Fruit fly (Drosophila melanogaster) whole organism, embryonic: ENCODE results near the gene Gem2.
A peak's percentile ranks its signal among the peaks of the same experiment; 100 is the strongest.

Source experiments
- Abd-B ChIP-seq: fragments of 200-800 bp; sonication (Bioruptor generic); optimal IDR thresholded peaks from 2 replicates; lab custom pipeline; 2018; ENCODE audit warnings: missing biosample characterization, mild to moderate bottlenecking, missing genetic modification characterization, moderate library complexity
- B-H2 ChIP-seq: fragments of 200-800 bp; sonication (Bioruptor generic); optimal IDR thresholded peaks from 2 replicates; lab custom pipeline; 2018; ENCODE audit warnings: missing biosample characterization, mild to moderate bottlenecking, missing genetic modification characterization
- Bdp1 ChIP-seq: fragments of 200-800 bp; sonication (Bioruptor generic); optimal IDR thresholded peaks from 3 replicates; lab custom pipeline; 2016; ENCODE audit warnings: missing biosample characterization, missing genetic modification characterization
- BtbVII ChIP-seq: fragments of 200-800 bp; sonication (Bioruptor generic); optimal IDR thresholded peaks from 3 replicates; lab custom pipeline; 2017; ENCODE audit warnings: missing biosample characterization, mild to moderate bottlenecking, missing genetic modification characterization
- CG10147 ChIP-seq: fragments of 200-800 bp; sonication (Bioruptor generic); optimal IDR thresholded peaks from 2 replicates; lab custom pipeline; 2019; ENCODE audit warnings: missing biosample characterization, mild to moderate bottlenecking, missing genetic modification characterization, moderate library complexity
- CG10543 ChIP-seq: fragments of 200-800 bp; sonication (Bioruptor generic); optimal IDR thresholded peaks from 3 replicates; lab custom pipeline; 2017; ENCODE audit warnings: missing biosample characterization, mild to moderate bottlenecking, missing genetic modification characterization, moderate library complexity
- CG11696 ChIP-seq: fragments of 200-800 bp; sonication (Bioruptor generic); IDR thresholded peaks from 2 replicates; pipeline ENCODE4 v1.3.6; 2022; ENCODE audit warnings: missing biosample characterization, missing genetic modification characterization
- CG12219 ChIP-seq: fragments of 200-800 bp; sonication (Bioruptor generic); optimal IDR thresholded peaks from 3 replicates; lab custom pipeline; 2018; ENCODE audit warnings: missing biosample characterization, mild to moderate bottlenecking, missing genetic modification characterization
- CG14050 ChIP-seq: fragments of 200-800 bp; sonication (Bioruptor generic); IDR thresholded peaks from 3 replicates; pipeline ENCODE4 v1.3.6; 2022; ENCODE audit warnings: missing biosample characterization, missing genetic modification characterization
- CG14965 ChIP-seq: fragments of 200-800 bp; sonication (Bioruptor generic); optimal IDR thresholded peaks from 2 replicates; lab custom pipeline; 2016; ENCODE audit warnings: missing biosample characterization, missing genetic modification characterization, borderline replicate concordance
- CG1832 ChIP-seq: fragments of 200-800 bp; sonication (Bioruptor generic); optimal IDR thresholded peaks from 2 replicates; lab custom pipeline; 2017; ENCODE audit warnings: missing biosample characterization, mild to moderate bottlenecking, missing genetic modification characterization, inconsistent platforms
- CG4617 ChIP-seq: fragments of 200-800 bp; sonication (Bioruptor generic); optimal IDR thresholded peaks from 3 replicates; lab custom pipeline; 2016; ENCODE audit warnings: missing biosample characterization, missing genetic modification characterization, borderline replicate concordance
- CG5953 ChIP-seq: fragments of 200-800 bp; sonication (Bioruptor generic); IDR thresholded peaks from 2 replicates; pipeline ENCODE4 v1.3.6; 2022; ENCODE audit warnings: missing biosample characterization, missing genetic modification characterization
- CG6175 ChIP-seq: fragments of 200-800 bp; sonication (Bioruptor generic); IDR thresholded peaks from 3 replicates; pipeline ENCODE4 v1.3.6; 2022; ENCODE audit warnings: missing biosample characterization, missing genetic modification characterization
- CG6683 ChIP-seq: fragments of 200-800 bp; sonication (Bioruptor generic); optimal IDR thresholded peaks from 2 replicates; lab custom pipeline; 2017; ENCODE audit warnings: missing biosample characterization, mild to moderate bottlenecking, missing genetic modification characterization, missing genetic modification reagents
- CG6813 ChIP-seq: fragments of 200-800 bp; sonication (Bioruptor generic); optimal IDR thresholded peaks from 2 replicates; lab custom pipeline; 2017; ENCODE audit warnings: missing biosample characterization, missing genetic modification characterization, mild to moderate bottlenecking, moderate library complexity, missing genetic modification reagents
- CG8290 ChIP-seq, 3 experiments: fragments of 200-800 bp; sonication (Bioruptor generic); optimal IDR thresholded peaks; 2 replicates each; lab custom pipeline; 2016 to 2019; ENCODE audit warnings: missing biosample characterization in 3 of 3, missing genetic modification characterization in 3 of 3, mild to moderate bottlenecking in 2 of 3, moderate library complexity in 1 of 3
- CG8388 ChIP-seq: fragments of 200-800 bp; sonication (Bioruptor generic); optimal IDR thresholded peaks from 2 replicates; lab custom pipeline; 2019; ENCODE audit warnings: missing biosample characterization, mild to moderate bottlenecking, missing genetic modification characterization, moderate library complexity
- CG9437 ChIP-seq: fragments of 200-800 bp; sonication (Bioruptor generic); optimal IDR thresholded peaks from 2 replicates; lab custom pipeline; 2018; ENCODE audit warnings: missing biosample characterization, mild to moderate bottlenecking, missing genetic modification characterization
- Deaf1 ChIP-seq: fragments of 200-800 bp; optimal IDR thresholded peaks from 3 replicates; lab custom pipeline; 2019; ENCODE audit warnings: missing biosample characterization, mild to moderate bottlenecking, missing genetic modification characterization, moderate library complexity
- Fer1 ChIP-seq: fragments of 200-800 bp; sonication (Bioruptor generic); optimal IDR thresholded peaks from 2 replicates; lab custom pipeline; 2017; ENCODE audit warnings: missing biosample characterization, mild to moderate bottlenecking, missing genetic modification characterization
- Myb ChIP-seq: fragments of 200-800 bp; sonication (Bioruptor generic); optimal IDR thresholded peaks from 2 replicates; lab custom pipeline; 2016; ENCODE audit warnings: missing biosample characterization, missing genetic modification characterization
- NfI ChIP-seq: fragments of 200-800 bp; sonication (Bioruptor generic); optimal IDR thresholded peaks from 3 replicates; lab custom pipeline; 2018; ENCODE audit warnings: missing biosample characterization, mild to moderate bottlenecking, missing genetic modification characterization, moderate library complexity
- Oli ChIP-seq: fragments of 200-800 bp; sonication (Bioruptor generic); optimal IDR thresholded peaks from 2 replicates; lab custom pipeline; 2018; ENCODE audit warnings: missing biosample characterization, mild to moderate bottlenecking, missing genetic modification characterization, moderate library complexity
- Pdp1 ChIP-seq, 2 experiments: fragments of 200-800 bp; sonication (Bioruptor generic); optimal IDR thresholded peaks; 3 replicates each; lab custom pipeline; 2016; ENCODE audit warnings: missing biosample characterization in 2 of 2, missing genetic modification characterization in 2 of 2, mild to moderate bottlenecking in 1 of 2, moderate library complexity in 1 of 2
- Ravus ChIP-seq: fragments of 200-800 bp; sonication (Bioruptor generic); IDR thresholded peaks from 2 replicates; pipeline ENCODE4 v1.3.6; 2022; ENCODE audit warnings: missing biosample characterization, missing genetic modification characterization
- Sin3A ChIP-seq: fragments of >200 bp; optimal IDR thresholded peaks from 2 replicates; lab custom pipeline; 2018
- Tbp ChIP-seq: fragments of >200 bp; optimal IDR thresholded peaks from 2 replicates; lab custom pipeline; 2018; ENCODE audit warnings: missing biosample characterization, missing genetic modification characterization
- ap ChIP-seq: fragments of 200-800 bp; sonication (Bioruptor generic); IDR thresholded peaks from 2 replicates; pipeline ENCODE4 v1.3.6; 2022; ENCODE audit warnings: missing biosample characterization, missing genetic modification characterization
- bbx ChIP-seq: fragments of 200-800 bp; sonication (Bioruptor generic); IDR thresholded peaks from 2 replicates; pipeline ENCODE4 v1.3.6; 2022; ENCODE audit warnings: missing biosample characterization, missing genetic modification characterization; ENCODE audit not compliant: partially characterized antibody
- bsh ChIP-seq, 2 experiments: fragments of 200-800 bp; sonication (Bioruptor generic); optimal IDR thresholded peaks; 2 replicates each; lab custom pipeline; 2017 to 2018; ENCODE audit warnings: mild to moderate bottlenecking in 2 of 2, missing biosample characterization in 2 of 2, missing genetic modification characterization in 2 of 2, moderate library complexity in 1 of 2
- cg ChIP-seq: fragments of 200-800 bp; sonication (Bioruptor generic); optimal IDR thresholded peaks from 3 replicates; lab custom pipeline; 2019; ENCODE audit warnings: missing biosample characterization, mild to moderate bottlenecking, missing genetic modification characterization, moderate library complexity
- gfzf ChIP-seq: fragments of 200-800 bp; sonication (Bioruptor generic); optimal IDR thresholded peaks from 2 replicates; lab custom pipeline; 2016; ENCODE audit warnings: missing biosample characterization, mild to moderate bottlenecking, missing genetic modification characterization, moderate library complexity
- grn ChIP-seq: fragments of 200-800 bp; sonication (Bioruptor generic); optimal IDR thresholded peaks from 3 replicates; lab custom pipeline; 2017; ENCODE audit warnings: missing biosample characterization, missing genetic modification characterization
- knrl ChIP-seq: fragments of 200-800 bp; sonication (Bioruptor generic); IDR thresholded peaks from 3 replicates; pipeline ENCODE4 v1.3.6; 2022; ENCODE audit warnings: missing biosample characterization, missing genetic modification characterization; ENCODE audit not compliant: partially characterized antibody
- lab ChIP-seq: fragments of 200-800 bp; sonication (Bioruptor generic); optimal IDR thresholded peaks from 3 replicates; lab custom pipeline; 2017; ENCODE audit warnings: missing biosample characterization, missing genetic modification characterization, mild to moderate bottlenecking, moderate library complexity, missing genetic modification reagents
- mirr ChIP-seq: fragments of 200-800 bp; sonication (Bioruptor generic); optimal IDR thresholded peaks from 3 replicates; lab custom pipeline; 2018; ENCODE audit warnings: missing biosample characterization, mild to moderate bottlenecking, missing genetic modification characterization
- odd ChIP-seq: fragments of 200-800 bp; sonication (Bioruptor generic); optimal IDR thresholded peaks from 2 replicates; lab custom pipeline; 2017; ENCODE audit warnings: missing biosample characterization, mild to moderate bottlenecking, missing genetic modification characterization
- pnt ChIP-seq: fragments of 200-800 bp; sonication (Bioruptor generic); optimal IDR thresholded peaks from 3 replicates; lab custom pipeline; 2016; ENCODE audit warnings: missing biosample characterization, missing genetic modification characterization
- ranshi ChIP-seq: fragments of 200-800 bp; sonication (Bioruptor generic); IDR thresholded peaks from 2 replicates; pipeline ENCODE4 v1.3.6; 2022; ENCODE audit warnings: missing biosample characterization, missing genetic modification characterization
- schlank ChIP-seq: fragments of 200-800 bp; sonication (Bioruptor generic); optimal IDR thresholded peaks from 2 replicates; lab custom pipeline; 2018; ENCODE audit warnings: missing biosample characterization, mild to moderate bottlenecking, missing genetic modification characterization
- sens ChIP-seq: fragments of 200-800 bp; sonication (Bioruptor generic); peaks from one replicate; lab custom pipeline; 2016; ENCODE audit warnings: missing biosample characterization, missing genetic modification characterization
- sim ChIP-seq: fragments of 200-800 bp; sonication (Bioruptor generic); IDR thresholded peaks from 2 replicates; pipeline ENCODE4 v1.3.6; 2022; ENCODE audit warnings: missing biosample characterization, missing genetic modification characterization
- sisA ChIP-seq: fragments of 200-800 bp; sonication (Bioruptor generic); IDR thresholded peaks from 2 replicates; pipeline ENCODE4 v1.3.6; 2022; ENCODE audit warnings: missing biosample characterization, missing genetic modification characterization
- sob ChIP-seq: fragments of 200-800 bp; sonication (Bioruptor generic); IDR thresholded peaks from 2 replicates; pipeline ENCODE4 v1.3.6; 2022; ENCODE audit warnings: missing biosample characterization, missing genetic modification characterization
- tx ChIP-seq: fragments of 200-800 bp; sonication (Bioruptor generic); optimal IDR thresholded peaks from 2 replicates; lab custom pipeline; 2016; ENCODE audit warnings: missing biosample characterization, missing genetic modification characterization
- usp ChIP-seq: fragments of >200 bp; optimal IDR thresholded peaks from 2 replicates; lab custom pipeline; 2017; ENCODE audit warnings: missing biosample characterization, missing genetic modification characterization

Gene Gem2

dm6 chr3L:19073029-19073908 lies 26.9 kb downstream of the Gem2 start (continued):
- TF ChIP-seq cg: peak; percentile 40
- TF ChIP-seq tx (GFP tag; lab: Kevin White, UChicago): no peak
- peak; percentile 1 for TF ChIP-seq CG8388
- TF ChIP-seq sim (GFP tag; lab: Robert Waterston, UW): no peak
- no peak for TF ChIP-seq Myb (GFP tag; lab: Kevin White, UChicago)
- TF ChIP-seq CG11696 (GFP tag; lab: Robert Waterston, UW): no peak
- TF ChIP-seq usp: no peak
- TF ChIP-seq ap: 0 out of 2 replicates have a peak, but pooled peaks have one; percentile 31
- no peak for TF ChIP-seq CG14050 (GFP tag; lab: Robert Waterston, UW)
- peak; percentile 70 for TF ChIP-seq CG5953 (GFP tag; lab: Robert Waterston, UW)
- no peak for TF ChIP-seq sisA (GFP tag; lab: Robert Waterston, UW)
- peak; percentile 1 for TF ChIP-seq CG10543 (GFP tag; lab: Kevin White, UChicago)
- TF ChIP-seq CG9437 (GFP tag; lab: Kevin White, UChicago): no peak
- no peak for TF ChIP-seq Bdp1 (GFP tag; lab: Kevin White, UChicago)
- TF ChIP-seq knrl (GFP tag; lab: Robert Waterston, UW): no peak
- no peak for TF ChIP-seq Oli (tag; lab: Kevin White, UChicago)
- peak in 1 of 2 experiments; percentile 67 for TF ChIP-seq Pdp1 (GFP tag; optimal IDR thresholded peaks at IDR 0.05; lab: Kevin White, UChicago)
- TF ChIP-seq pnt: peak; percentile 4
- TF ChIP-seq Ravus: no peak
- no peak for TF ChIP-seq CG4617 (GFP tag; lab: Kevin White, UChicago)
- no peak for TF ChIP-seq bbx (GFP tag; lab: Robert Waterston, UW)
- TF ChIP-seq odd (GFP tag; lab: Kevin White, UChicago): peak; percentile 37

dm6 chr3L:19072177-19072603 lies 28.0 kb downstream of the Gem2 start:
- TF ChIP-seq cg: peak; percentile 55
- TF ChIP-seq schlank (tag; lab: Kevin White, UChicago): peak; percentile 31
- TF ChIP-seq mirr (GFP tag; lab: Kevin White, UChicago): peak; percentile 67
- no peak for TF ChIP-seq Myb (GFP tag; lab: Kevin White, UChicago)
- no peak for TF ChIP-seq CG14965 (GFP tag; lab: Kevin White, UChicago)
- peak; percentile 13 for TF ChIP-seq CG12219
- TF ChIP-seq Abd-B (GFP tag; lab: Kevin White, UChicago): no peak
- TF ChIP-seq ranshi (GFP tag; lab: Robert Waterston, UW): peak; percentile 46; the same call in 1 of the 2 replicates
- TF ChIP-seq Fer1 (GFP tag; lab: Kevin White, UChicago): peak; percentile 31
- TF ChIP-seq CG6683 (GFP tag; lab: Kevin White, UChicago): no peak
- TF ChIP-seq sens: no peak
- TF ChIP-seq Deaf1: peak; percentile 51
- TF ChIP-seq BtbVII: peak; percentile 19
- TF ChIP-seq bsh (GFP tag; optimal IDR thresholded peaks at IDR 0.05; lab: Kevin White, UChicago): peak in 1 of 2 experiments; percentile 74
- peak; percentile 59 for TF ChIP-seq sob (GFP tag; lab: Robert Waterston, UW)
- no peak for TF ChIP-seq sim (GFP tag; lab: Robert Waterston, UW)
- peak; percentile 43 for TF ChIP-seq CG6813
- peak; percentile 41 for TF ChIP-seq NfI (GFP tag; lab: Kevin White, UChicago)
- no peak for TF ChIP-seq Sin3A
- TF ChIP-seq lab (GFP tag; lab: Kevin White, UChicago): peak; percentile 56
- TF ChIP-seq Tbp (GFP tag; lab: Kevin White, UChicago): no peak
- TF ChIP-seq CG1832 (GFP tag; lab: Kevin White, UChicago): no peak
- peak; percentile 28 for TF ChIP-seq grn (GFP tag; lab: Kevin White, UChicago)
- peak; percentile 76; the same call in 1 of the 3 replicates for TF ChIP-seq CG6175 (GFP tag; lab: Robert Waterston, UW)
- TF ChIP-seq CG10147 (GFP tag; lab: Kevin White, UChicago): no peak
- no peak for TF ChIP-seq CG8290 (GFP tag; optimal IDR thresholded peaks at IDR 0.05; lab: Kevin White, UChicago)
- peak in 1 of 2 experiments; percentile 27 for TF ChIP-seq CG8290 (tag; optimal IDR thresholded peaks at IDR 0.05; lab: Kevin White, UChicago)
- no peak for TF ChIP-seq gfzf (GFP tag; lab: Kevin White, UChicago)
- TF ChIP-seq B-H2 (GFP tag; lab: Kevin White, UChicago): peak; percentile 54
